Worm (Caenorhabditis elegans) whole organism, late embryonic: ENCODE data around the gene gst-44.

ENCODE experiments used
- C08G9.2 ChIP-seq: sonication (generic microtip); optimal IDR thresholded peaks from 2 replicates; lab custom pipeline; 2016; ENCODE audit warnings: mild to moderate bottlenecking, missing genetic modification characterization, moderate library complexity, missing compliant biosample characterization
- C38D4.7 ChIP-seq: fragments of 200-800 bp; sonication (Bioruptor generic); optimal IDR thresholded peaks from 2 replicates; lab custom pipeline; 2018; ENCODE audit warnings: mild to moderate bottlenecking, missing genetic modification characterization, moderate library complexity, missing compliant biosample characterization
- F13H6.1 ChIP-seq: sonication (generic microtip); optimal IDR thresholded peaks from 2 replicates; lab custom pipeline; 2016; ENCODE audit warnings: missing genetic modification characterization, missing compliant biosample characterization
- K02D7.2 ChIP-seq: sonication (generic microtip); optimal IDR thresholded peaks from 2 replicates; lab custom pipeline; 2017; ENCODE audit warnings: mild to moderate bottlenecking, missing genetic modification characterization, missing compliant biosample characterization
- Y22D7AL.16 ChIP-seq: sonication (generic microtip); optimal IDR thresholded peaks from 2 replicates; lab custom pipeline; 2016; ENCODE audit warnings: missing genetic modification characterization, missing compliant biosample characterization
- ahr-1 ChIP-seq: sonication (generic microtip); optimal IDR thresholded peaks from 2 replicates; lab custom pipeline; 2016; ENCODE audit warnings: missing genetic modification characterization, missing compliant biosample characterization
- ama-1 ChIP-seq: fragments of 150-350 bp; optimal IDR thresholded peaks from 2 replicates; lab custom pipeline; 2014
- ceh-14 ChIP-seq: sonication (generic microtip); optimal IDR thresholded peaks from 2 replicates; lab custom pipeline; 2016; ENCODE audit warnings: missing genotype, missing genetic modification characterization, missing compliant biosample characterization
- ceh-2 ChIP-seq: sonication (generic microtip); optimal IDR thresholded peaks from 2 replicates; lab custom pipeline; 2016; ENCODE audit warnings: missing genotype, missing genetic modification characterization, missing compliant biosample characterization
- ceh-22 ChIP-seq: sonication (generic microtip); optimal IDR thresholded peaks from 2 replicates; lab custom pipeline; 2017; ENCODE audit warnings: missing biosample characterization, missing genetic modification characterization
- ceh-24 ChIP-seq: sonication (generic microtip); optimal IDR thresholded peaks from 2 replicates; lab custom pipeline; 2016; ENCODE audit warnings: mild to moderate bottlenecking, missing genetic modification characterization, missing compliant biosample characterization
- ceh-31 ChIP-seq: sonication (generic microtip); optimal IDR thresholded peaks from 2 replicates; lab custom pipeline; 2016; ENCODE audit warnings: missing genetic modification characterization, missing compliant biosample characterization
- ceh-6 ChIP-seq: fragments of 200-800 bp; sonication (Bioruptor generic); optimal IDR thresholded peaks from 2 replicates; lab custom pipeline; 2018; ENCODE audit warnings: mild to moderate bottlenecking, missing genetic modification characterization, missing compliant biosample characterization
- che-1 ChIP-seq: sonication (generic microtip); optimal IDR thresholded peaks from 2 replicates; lab custom pipeline; 2016; ENCODE audit warnings: mild to moderate bottlenecking, missing genetic modification characterization, missing compliant biosample characterization
- dmd-4 ChIP-seq: sonication (generic microtip); optimal IDR thresholded peaks from 2 replicates; lab custom pipeline; 2016; ENCODE audit warnings: borderline replicate concordance, missing genetic modification characterization, missing compliant biosample characterization
- dve-1 ChIP-seq: sonication (generic microtip); optimal IDR thresholded peaks from 2 replicates; lab custom pipeline; 2017; ENCODE audit warnings: antibody characterized with exemption, mild to moderate bottlenecking, missing genetic modification characterization, missing compliant biosample characterization
- elt-4 ChIP-seq: sonication (generic microtip); optimal IDR thresholded peaks from 2 replicates; lab custom pipeline; 2016; ENCODE audit warnings: missing genetic modification characterization, missing compliant biosample characterization
- ets-4 ChIP-seq: sonication (generic microtip); optimal IDR thresholded peaks from 2 replicates; lab custom pipeline; 2016; ENCODE audit warnings: missing genetic modification characterization, missing compliant biosample characterization
- hlh-13 ChIP-seq: fragments of 200-800 bp; sonication (Bioruptor generic); optimal IDR thresholded peaks from 2 replicates; lab custom pipeline; 2018; ENCODE audit warnings: mild to moderate bottlenecking, missing genetic modification characterization, missing compliant biosample characterization
- hlh-8 ChIP-seq: sonication (generic microtip); optimal IDR thresholded peaks from 2 replicates; lab custom pipeline; 2016; ENCODE audit warnings: missing genotype, missing genetic modification characterization, missing compliant biosample characterization
- lim-6 ChIP-seq: sonication (generic microtip); optimal IDR thresholded peaks from 2 replicates; lab custom pipeline; 2016; ENCODE audit warnings: missing genetic modification characterization, missing compliant biosample characterization
- lin-11 ChIP-seq: fragments of 200-800 bp; sonication (Bioruptor generic); optimal IDR thresholded peaks from 2 replicates; lab custom pipeline; 2018; ENCODE audit warnings: mild to moderate bottlenecking, missing genetic modification characterization, missing compliant biosample characterization
- madf-2 ChIP-seq: sonication (generic microtip); optimal IDR thresholded peaks from 2 replicates; lab custom pipeline; 2017; ENCODE audit warnings: missing genetic modification characterization, missing compliant biosample characterization
- mec-3 ChIP-seq: sonication (generic microtip); optimal IDR thresholded peaks from 2 replicates; lab custom pipeline; 2016; ENCODE audit warnings: borderline replicate concordance, missing genetic modification characterization, missing compliant biosample characterization
- nfya-1 ChIP-seq: sonication (generic microtip); optimal IDR thresholded peaks from 2 replicates; lab custom pipeline; 2017; ENCODE audit warnings: missing genetic modification characterization, mild to moderate bottlenecking, missing compliant biosample characterization, antibody characterized with exemption, moderate library complexity
- nhr-11 ChIP-seq: fragments of 150-350 bp; optimal IDR thresholded peaks from 2 replicates; lab custom pipeline; 2014; ENCODE audit warnings: missing biosample characterization, missing genetic modification characterization
- odd-2 ChIP-seq: sonication (generic microtip); optimal IDR thresholded peaks from 2 replicates; lab custom pipeline; 2017; ENCODE audit warnings: antibody characterized with exemption, mild to moderate bottlenecking, missing genetic modification characterization, missing compliant biosample characterization
- pax-1 ChIP-seq: fragments of 150-350 bp; optimal IDR thresholded peaks from 2 replicates; lab custom pipeline; 2014; ENCODE audit warnings: missing biosample characterization, missing genetic modification characterization
- pha-2 ChIP-seq: sonication (generic microtip); optimal IDR thresholded peaks from 2 replicates; lab custom pipeline; 2017; ENCODE audit warnings: mild to moderate bottlenecking, missing genetic modification characterization, missing compliant biosample characterization
- pqm-1 ChIP-seq: sonication (generic microtip); optimal IDR thresholded peaks from 2 replicates; lab custom pipeline; 2016; ENCODE audit warnings: missing genetic modification characterization, missing compliant biosample characterization
- tbx-7 ChIP-seq: sonication (generic microtip); optimal IDR thresholded peaks from 2 replicates; lab custom pipeline; 2016; ENCODE audit warnings: missing genotype, missing genetic modification characterization, missing compliant biosample characterization
- unc-3 ChIP-seq, 2 experiments: fragments of 200-800 bp in 1 of 2; sonication (Bioruptor generic) in 1 of 2; sonication (generic microtip) in 1 of 2; conservative IDR thresholded peaks in 1 of 2; optimal IDR thresholded peaks in 1 of 2; 2 replicates each; pipeline versions ENCODE4 v1.3.6 to Lab custom; 2016 to 2022; ENCODE audit warnings: missing compliant biosample characterization in 2 of 2, missing genetic modification characterization in 2 of 2, missing genetic modification reagents in 1 of 2
- unc-42 ChIP-seq: sonication (generic microtip); optimal IDR thresholded peaks from 2 replicates; lab custom pipeline; 2016; ENCODE audit warnings: missing genotype, missing genetic modification characterization, missing compliant biosample characterization
- zip-5 ChIP-seq: sonication (generic microtip); optimal IDR thresholded peaks from 2 replicates; lab custom pipeline; 2016; ENCODE audit warnings: missing genetic modification characterization, missing compliant biosample characterization

Gene gst-44

ce11 chrV:16370039-16370438 lies 20.7 kb upstream of the gst-44 start (continued):
- TF ChIP-seq ceh-24 (tag; lab: Kevin White, UChicago) (no peak), unc-3 (GFP tag; conservative IDR thresholded peaks at IDR 0.05; lab: Robert Waterston, UW) (peak; percentile 49; the same call in 1 of the 2 replicates), unc-3 (tag; optimal IDR thresholded peaks at IDR 0.05; lab: Kevin White, UChicago) (peak; percentile 35), unc-42 (tag; lab: Kevin White, UChicago) (peak; percentile 41), che-1 (tag; lab: Kevin White, UChicago) (peak; percentile 64), ceh-6 (GFP tag; lab: Kevin White, UChicago) (peak; percentile 71), ceh-14 (tag; lab: Kevin White, UChicago) (peak; percentile 29), mec-3 (tag; lab: Kevin White, UChicago) (no peak), ceh-22 (no peak), ceh-31 (peak; percentile 47), nfya-1 (peak; percentile 25), tbx-7 (no peak), hlh-13 (GFP tag; lab: Kevin White, UChicago) (peak; percentile 11), nhr-11 (no peak), K02D7.2 (tag; lab: Kevin White, UChicago) (peak; percentile 35), F13H6.1 (tag; lab: Kevin White, UChicago) (peak; percentile 27)

- no peak for TF ChIP-seq lim-6
Observed at ce11 chrV:16374676-16375075, 16.0 kb upstream of the gst-44 start, which contains the start of gene srv-34. srv-34 (minus strand) TSS chrV:16374776.

ce11 chrV:16376430-16376948 lies 14.2 kb upstream of the gst-44 start:
- TF ChIP-seq dve-1 (tag; lab: Kevin White, UChicago) (no peak), elt-4 (tag; lab: Kevin White, UChicago) (no peak), tbx-7 (no peak), C38D4.7 (GFP tag; lab: Kevin White, UChicago) (no peak), ahr-1 (tag; lab: Kevin White, UChicago) (no peak), ama-1 (lab: Kevin White, UChicago) (no peak), F13H6.1 (tag; lab: Kevin White, UChicago) (no peak), unc-42 (tag; lab: Kevin White, UChicago) (no peak)

- TF ChIP-seq pha-2 (tag; lab: Kevin White, UChicago) (no peak), elt-4 (tag; lab: Kevin White, UChicago) (peak; percentile 24)
Observed at ce11 chrV:16377188-16377587, 13.5 kb upstream of the gst-44 start.

ce11 chrV:16377849-16378248 lies 12.8 kb upstream of the gst-44 start, which contains the start of gene F13A7.1:
F13A7.1 (minus strand) TSS chrV:16377949.
- TF ChIP-seq Y22D7AL.16 (tag; lab: Kevin White, UChicago) (no peak), madf-2 (tag; lab: Kevin White, UChicago) (no peak), hlh-13 (GFP tag; lab: Kevin White, UChicago) (no peak), mec-3 (tag; lab: Kevin White, UChicago) (no peak)

- TF ChIP-seq pax-1 (tag; lab: Kevin White, UChicago) (no peak), F13H6.1 (tag; lab: Kevin White, UChicago) (no peak), ahr-1 (tag; lab: Kevin White, UChicago) (no peak), ceh-2 (tag; lab: Kevin White, UChicago) (no peak), hlh-8 (tag; lab: Kevin White, UChicago) (no peak), lin-11 (no peak), zip-5 (tag; lab: Kevin White, UChicago) (no peak), che-1 (tag; lab: Kevin White, UChicago) (no peak), ets-4 (no peak), C38D4.7 (GFP tag; lab: Kevin White, UChicago) (no peak), dmd-4 (tag; lab: Kevin White, UChicago) (no peak), C08G9.2 (tag; lab: Kevin White, UChicago) (no peak), pqm-1 (tag; lab: Kevin White, UChicago) (no peak), odd-2 (tag; lab: Kevin White, UChicago) (no peak), Y22D7AL.16 (tag; lab: Kevin White, UChicago) (no peak)
Observed at ce11 chrV:16382949-16383348, 7.7 kb upstream of the gst-44 start.
